Fruit fly (Drosophila melanogaster): Measurements from ENCODE around the gene CG6999.

dm6 chrX:9061299-9061698 lies 26.9 kb upstream of the CG6999 start:
- TF ChIP-seq esn (GFP tag; optimal IDR thresholded peaks at IDR 0.05) (peak; percentile 35), lz (GFP tag; optimal IDR thresholded peaks at IDR 0.05) (no peak), eg (GFP tag; IDR thresholded peaks at IDR 0.05) (peak; percentile 52; the same call in 1 of the 3 replicates), CG6792 (GFP tag; optimal IDR thresholded peaks at IDR 0.05) (peak; percentile 24), Eip75B (GFP tag; optimal IDR thresholded peaks at IDR 0.05) (peak; percentile 39), achi (GFP tag; optimal IDR thresholded peaks at IDR 0.05) (peak; percentile 31), CG31627 (GFP tag; optimal IDR thresholded peaks at IDR 0.05) (peak; percentile 14), CG6854 (GFP tag; optimal IDR thresholded peaks at IDR 0.05) (no peak), Met (GFP tag; optimal IDR thresholded peaks at IDR 0.05) (peak; percentile 34), Blimp-1 (GFP tag; optimal IDR thresholded peaks at IDR 0.05) (no peak)

Measured in whole organism, prepupa.